Worm (Caenorhabditis elegans) whole organism, young adult: ENCODE measurements around the gene F41C3.2.
A peak's percentile ranks its signal among the peaks of the same experiment; 100 is the strongest.

ENCODE experiments used
- B0019.2 ChIP-seq: fragments of 200-800 bp; sonication (Bioruptor generic); conservative IDR thresholded peaks from 2 replicates; pipeline ENCODE4 v1.3.6; 2022; ENCODE audit warnings: missing genetic modification reagents, missing genetic modification characterization, missing compliant biosample characterization
- B0261.1 ChIP-seq: sonication (generic microtip); optimal IDR thresholded peaks from 2 replicates; lab custom pipeline; 2016; ENCODE audit warnings: mild to moderate bottlenecking, missing genetic modification characterization, moderate library complexity, missing compliant biosample characterization
- F23B12.7 ChIP-seq: sonication (generic microtip); optimal IDR thresholded peaks from 2 replicates; lab custom pipeline; 2017; ENCODE audit warnings: missing genetic modification characterization, mild to moderate bottlenecking, missing compliant biosample characterization, antibody characterized with exemption, moderate library complexity; ENCODE audit not compliant: insufficient read depth
- F39B2.1 ChIP-seq: fragments of 200-800 bp; sonication (Bioruptor generic); IDR thresholded peaks from 2 replicates; pipeline ENCODE4 v1.3.6; 2022; ENCODE audit warnings: missing genetic modification reagents, missing genetic modification characterization, missing compliant biosample characterization
- F57A8.1 ChIP-seq: fragments of 200-800 bp; sonication (Bioruptor generic); optimal IDR thresholded peaks from 2 replicates; lab custom pipeline; 2018; ENCODE audit warnings: mild to moderate bottlenecking, missing genetic modification characterization, moderate library complexity, missing compliant biosample characterization
- K12H6.12 ChIP-seq: fragments of 200-800 bp; sonication (Bioruptor generic); optimal IDR thresholded peaks from 2 replicates; lab custom pipeline; 2018; ENCODE audit warnings: mild to moderate bottlenecking, missing genetic modification characterization, missing compliant biosample characterization
- Y53F4B.3 ChIP-seq: fragments of 200-800 bp; sonication (Bioruptor generic); IDR thresholded peaks from 2 replicates; pipeline ENCODE4 v1.3.6; 2022; ENCODE audit warnings: missing genetic modification reagents, missing genetic modification characterization, missing compliant biosample characterization
- Y53G8AR.9 ChIP-seq: fragments of 200-800 bp; sonication (Bioruptor generic); conservative IDR thresholded peaks from 2 replicates; pipeline ENCODE4 v1.3.6; 2022; ENCODE audit warnings: missing genetic modification reagents, missing genetic modification characterization, missing compliant biosample characterization
- atf-7 ChIP-seq: sonication (generic microtip); optimal IDR thresholded peaks from 2 replicates; lab custom pipeline; 2017; ENCODE audit warnings: mild to moderate bottlenecking, missing genetic modification characterization, missing compliant biosample characterization
- attf-3 ChIP-seq: fragments of 200-800 bp; sonication (Bioruptor generic); conservative IDR thresholded peaks from 2 replicates; pipeline ENCODE4 v1.3.6; 2022; ENCODE audit warnings: missing genetic modification reagents, missing genetic modification characterization, missing compliant biosample characterization
- bed-1 ChIP-seq: fragments of 200-800 bp; sonication (Bioruptor generic); IDR thresholded peaks from 2 replicates; pipeline ENCODE4 v1.3.6; 2022; ENCODE audit warnings: missing genetic modification reagents, missing genetic modification characterization, missing compliant biosample characterization
- bed-2 ChIP-seq: fragments of 200-800 bp; sonication (Bioruptor generic); IDR thresholded peaks from 2 replicates; pipeline ENCODE4 v1.3.6; 2022; ENCODE audit warnings: missing genetic modification reagents, missing genetic modification characterization, missing compliant biosample characterization
- ceh-100 ChIP-seq: fragments of 200-800 bp; sonication (Bioruptor generic); IDR thresholded peaks from 2 replicates; pipeline ENCODE4 v1.3.6; 2022; ENCODE audit warnings: missing genetic modification reagents, missing genetic modification characterization, missing compliant biosample characterization
- ceh-40 ChIP-seq: fragments of 200-800 bp; sonication (Bioruptor generic); IDR thresholded peaks from 2 replicates; pipeline ENCODE4 v1.3.6; 2022; ENCODE audit warnings: missing genetic modification characterization, missing compliant biosample characterization
- ceh-79 ChIP-seq: sonication (generic microtip); optimal IDR thresholded peaks from 2 replicates; lab custom pipeline; 2017; ENCODE audit warnings: mild to moderate bottlenecking, missing genetic modification characterization, missing compliant biosample characterization
- ceh-91 ChIP-seq: fragments of 200-800 bp; sonication (Bioruptor generic); IDR thresholded peaks from 2 replicates; pipeline ENCODE4 v1.3.6; 2022; ENCODE audit warnings: missing genetic modification reagents, missing genetic modification characterization, missing compliant biosample characterization
- dox-1 ChIP-seq: fragments of 200-800 bp; sonication (Bioruptor generic); IDR thresholded peaks from 2 replicates; pipeline ENCODE4 v1.3.6; 2022; ENCODE audit warnings: missing genetic modification reagents, missing genetic modification characterization, missing compliant biosample characterization
- dpl-1 ChIP-seq: fragments of 150-350 bp; optimal IDR thresholded peaks from 2 replicates; lab custom pipeline; 2014; ENCODE audit warnings: missing biosample characterization, missing genetic modification reagents, missing genetic modification characterization
- egl-44 ChIP-seq: fragments of 200-800 bp; sonication (Bioruptor generic); IDR thresholded peaks from 2 replicates; pipeline ENCODE4 v1.3.6; 2022; ENCODE audit warnings: missing genetic modification reagents, missing genetic modification characterization, missing compliant biosample characterization
- ets-4 ChIP-seq: fragments of 200-800 bp; sonication (Bioruptor generic); optimal IDR thresholded peaks from 2 replicates; lab custom pipeline; 2018; ENCODE audit warnings: mild to moderate bottlenecking, missing genetic modification characterization, missing compliant biosample characterization
- hlh-12 ChIP-seq: sonication (generic microtip); optimal IDR thresholded peaks from 2 replicates; lab custom pipeline; 2016; ENCODE audit warnings: missing genetic modification characterization, missing compliant biosample characterization
- hlh-26 ChIP-seq: fragments of 200-800 bp; sonication (Bioruptor generic); conservative IDR thresholded peaks from 2 replicates; pipeline ENCODE4 v1.3.6; 2022; ENCODE audit warnings: missing genetic modification reagents, missing genetic modification characterization, missing compliant biosample characterization
- hrde-1 ChIP-seq: sonication (generic microtip); optimal IDR thresholded peaks from 2 replicates; lab custom pipeline; 2016; ENCODE audit warnings: missing genetic modification characterization, mild to moderate bottlenecking, missing compliant biosample characterization, moderate library complexity, missing genotype, missing genetic modification reagents, borderline replicate concordance
- let-526 ChIP-seq: fragments of 200-800 bp; sonication (Bioruptor generic); IDR thresholded peaks from 2 replicates; pipeline ENCODE4 v1.3.6; 2022; ENCODE audit warnings: missing genetic modification reagents, missing genetic modification characterization, missing compliant biosample characterization
- let-607 ChIP-seq, 2 experiments: fragments of 200-800 bp in 1 of 2; sonication (Bioruptor generic) in 1 of 2; sonication (generic microtip) in 1 of 2; optimal IDR thresholded peaks; 2 replicates each; lab custom pipeline; 2016 to 2018; ENCODE audit warnings: mild to moderate bottlenecking in 2 of 2, missing compliant biosample characterization in 2 of 2, missing genetic modification characterization in 2 of 2, moderate library complexity in 2 of 2, missing genotype in 1 of 2
- lin-54 ChIP-seq: fragments of 200-800 bp; sonication (Bioruptor generic); optimal IDR thresholded peaks from 2 replicates; lab custom pipeline; 2018; ENCODE audit warnings: mild to moderate bottlenecking, missing genetic modification characterization, missing compliant biosample characterization
- lir-1 ChIP-seq: fragments of 200-800 bp; sonication (Bioruptor generic); conservative IDR thresholded peaks from 2 replicates; pipeline ENCODE4 v1.3.6; 2022; ENCODE audit warnings: missing genetic modification reagents, missing genetic modification characterization, missing compliant biosample characterization
- lsl-1 ChIP-seq: fragments of 200-800 bp; sonication (Bioruptor generic); optimal IDR thresholded peaks from 2 replicates; lab custom pipeline; 2018; ENCODE audit warnings: mild to moderate bottlenecking, missing genetic modification characterization, moderate library complexity, missing compliant biosample characterization
- madf-3 ChIP-seq: fragments of 200-800 bp; sonication (Bioruptor generic); IDR thresholded peaks from 2 replicates; pipeline ENCODE4 v1.3.6; 2022; ENCODE audit warnings: missing genetic modification reagents, missing genetic modification characterization, missing compliant biosample characterization
- mes-4 ChIP-seq: sonication (generic microtip); optimal IDR thresholded peaks from 2 replicates; lab custom pipeline; 2016; ENCODE audit warnings: missing genotype, missing genetic modification characterization, missing compliant biosample characterization
- nfya-1 ChIP-seq: sonication (generic microtip); optimal IDR thresholded peaks from 2 replicates; lab custom pipeline; 2017; ENCODE audit warnings: antibody characterized with exemption, missing compliant biosample characterization, missing genetic modification characterization, borderline replicate concordance; ENCODE audit not compliant: insufficient read depth
- nhr-179 ChIP-seq: sonication (generic microtip); optimal IDR thresholded peaks from 2 replicates; lab custom pipeline; 2016; ENCODE audit warnings: mild to moderate bottlenecking, missing genetic modification characterization, missing compliant biosample characterization
- nhr-80 ChIP-seq: sonication (generic microtip); optimal IDR thresholded peaks from 2 replicates; lab custom pipeline; 2016; ENCODE audit warnings: missing genetic modification characterization, missing compliant biosample characterization
- pbrm-1 ChIP-seq: fragments of 200-800 bp; sonication (Bioruptor generic); IDR thresholded peaks from 2 replicates; pipeline ENCODE4 v1.3.6; 2022; ENCODE audit warnings: missing genetic modification reagents, missing genetic modification characterization, missing compliant biosample characterization
- snpc-4 ChIP-seq, 5 experiments: fragments of 150-350 bp in 1 of 5; sonication (generic microtip) in 4 of 5; optimal IDR thresholded peaks; 2 replicates each; lab custom pipeline; 2014 to 2018; ENCODE audit warnings: missing genetic modification characterization in 5 of 5, missing biosample characterization in 3 of 5, antibody characterized with exemption in 2 of 5, mild to moderate bottlenecking in 2 of 5, missing compliant biosample characterization in 2 of 5, missing genotype in 2 of 5, moderate library complexity in 2 of 5, missing genetic modification reagents in 1 of 5
- sptf-2 ChIP-seq: fragments of 200-800 bp; sonication (Bioruptor generic); optimal IDR thresholded peaks from 2 replicates; lab custom pipeline; 2018; ENCODE audit warnings: mild to moderate bottlenecking, missing genetic modification characterization, missing compliant biosample characterization
- tbp1 ChIP-seq: fragments of 200-800 bp; sonication (Bioruptor generic); optimal IDR thresholded peaks from 2 replicates; lab custom pipeline; 2018; ENCODE audit warnings: mild to moderate bottlenecking, missing genetic modification characterization, missing compliant biosample characterization
- unc-62 ChIP-seq: fragments of 150-350 bp; optimal IDR thresholded peaks from 2 replicates; lab custom pipeline; 2014; ENCODE audit warnings: missing biosample characterization, missing genetic modification reagents, missing genetic modification characterization
- zim-3 ChIP-seq: sonication (generic microtip); optimal IDR thresholded peaks from 2 replicates; lab custom pipeline; 2017; ENCODE audit warnings: mild to moderate bottlenecking, missing genetic modification characterization, moderate library complexity, missing compliant biosample characterization
- ztf-22 ChIP-seq: fragments of 200-800 bp; sonication (Bioruptor generic); optimal IDR thresholded peaks from 2 replicates; lab custom pipeline; 2018; ENCODE audit warnings: mild to moderate bottlenecking, missing genetic modification characterization, moderate library complexity, missing compliant biosample characterization
- ztf-25 ChIP-seq: fragments of 200-800 bp; sonication (Bioruptor generic); IDR thresholded peaks from 2 replicates; pipeline ENCODE4 v1.3.6; 2022; ENCODE audit warnings: missing genetic modification reagents, missing genetic modification characterization, missing compliant biosample characterization
- ztf-26 ChIP-seq: sonication (generic microtip); optimal IDR thresholded peaks from 2 replicates; lab custom pipeline; 2017; ENCODE audit warnings: missing genetic modification characterization, missing compliant biosample characterization

F41C3.2 gene

ce11 chrII:4769886-4770285 is 20.1 kb downstream of the F41C3.2 start:
- peak; percentile 70 for TF ChIP-seq dox-1 (GFP tag; lab: Robert Waterston, UW)
- peak; percentile 87 for TF ChIP-seq nhr-80
- peak; percentile 55 for TF ChIP-seq unc-62
- peak; percentile 65 for TF ChIP-seq ets-4 (GFP tag; lab: Kevin White, UChicago)
- peak; percentile 5 for TF ChIP-seq ztf-22 (GFP tag; lab: Kevin White, UChicago)
- TF ChIP-seq nhr-179 (tag; lab: Kevin White, UChicago): no peak

ce11 chrII:4771282-4771681 is 21.5 kb downstream of the F41C3.2 start, which contains the start of gene F26G1.5:
Gene F26G1.5 (minus strand): TSS chrII:4771382.
- TF ChIP-seq nhr-80 (no peak), F23B12.7 (tag; lab: Kevin White, UChicago) (no peak), lsl-1 (no peak), ztf-26 (tag; lab: Kevin White, UChicago) (no peak)

ce11 chrII:4772441-4772840 is 22.7 kb downstream of the F41C3.2 start:
- TF ChIP-seq F57A8.1 (GFP tag; lab: Kevin White, UChicago): no peak
- TF ChIP-seq Y53F4B.3 (GFP tag; lab: Robert Waterston, UW): no peak
- TF ChIP-seq hlh-26: no peak
- TF ChIP-seq hlh-12 (tag; lab: Kevin White, UChicago): no peak
- no peak for TF ChIP-seq egl-44
- no peak for TF ChIP-seq let-607 (tag; optimal IDR thresholded peaks at IDR 0.05; lab: Kevin White, UChicago)
- TF ChIP-seq pbrm-1 (GFP tag; lab: Robert Waterston, UW): no peak
- TF ChIP-seq ceh-91 (GFP tag; lab: Robert Waterston, UW): no peak
- no peak for TF ChIP-seq snpc-4 (GFP tag; optimal IDR thresholded peaks at IDR 0.05; lab: Kevin White, UChicago)
- TF ChIP-seq snpc-4 (tag; optimal IDR thresholded peaks at IDR 0.05; lab: Kevin White, UChicago): no peak
- TF ChIP-seq atf-7 (tag; lab: Kevin White, UChicago): no peak
- TF ChIP-seq Y53G8AR.9 (GFP tag; lab: Robert Waterston, UW): no peak
- TF ChIP-seq dox-1 (GFP tag; lab: Robert Waterston, UW): no peak
- no peak for TF ChIP-seq B0261.1
- TF ChIP-seq ceh-79 (tag; lab: Kevin White, UChicago): no peak
- no peak for TF ChIP-seq bed-2 (GFP tag; lab: Robert Waterston, UW)

ce11 chrII:4773891-4774432 is 24.2 kb downstream of the F41C3.2 start, which contains the start of the genes F26G1.9 and F26G1.10:
Gene F26G1.9 (minus strand): TSS chrII:4773991.
Gene F26G1.10 (plus strand): TSS chrII:4774382.
- TF ChIP-seq F23B12.7 (tag; lab: Kevin White, UChicago): no peak
- TF ChIP-seq bed-1: no peak
- TF ChIP-seq sptf-2 (GFP tag; lab: Kevin White, UChicago): no peak
- TF ChIP-seq ceh-40 (GFP tag; lab: Robert Waterston, UW): no peak
- TF ChIP-seq F39B2.1 (GFP tag; lab: Robert Waterston, UW): no peak
- no peak for TF ChIP-seq let-526 (GFP tag; lab: Robert Waterston, UW)
- TF ChIP-seq ztf-25: no peak
- TF ChIP-seq K12H6.12 (tag; lab: Kevin White, UChicago): no peak
- TF ChIP-seq F57A8.1 (GFP tag; lab: Kevin White, UChicago): no peak

- TF ChIP-seq dpl-1 (GFP tag; lab: Kevin White, UChicago): no peak
- TF ChIP-seq mes-4 (tag; lab: Kevin White, UChicago): no peak
- TF ChIP-seq tbp1 (GFP tag; lab: Kevin White, UChicago): no peak
- no peak for TF ChIP-seq madf-3 (GFP tag; lab: Robert Waterston, UW)
- TF ChIP-seq lir-1 (GFP tag; lab: Robert Waterston, UW): no peak
- no peak for TF ChIP-seq ceh-100
- TF ChIP-seq attf-3 (GFP tag; lab: Robert Waterston, UW): no peak
- no peak for TF ChIP-seq hrde-1 (tag; lab: Kevin White, UChicago)
- no peak for TF ChIP-seq B0019.2
- no peak for TF ChIP-seq zim-3 (tag; lab: Kevin White, UChicago)
- no peak for TF ChIP-seq nfya-1 (tag; lab: Kevin White, UChicago)
- TF ChIP-seq let-526 (GFP tag; lab: Robert Waterston, UW): no peak
- no peak for TF ChIP-seq lin-54
These were observed 26.0 kb downstream of the F41C3.2 start for ce11 chrII:4775802-4776201.
